Worm (Caenorhabditis elegans) whole organism, L4/young adult: ENCODE measurements around the gene tbb-1.

Experiments
- W03F9.2 ChIP-seq: fragments of 150-350 bp; optimal IDR thresholded peaks from 2 replicates; lab custom pipeline; 2014; ENCODE audit warnings: missing biosample characterization, missing genetic modification characterization
- him-1 ChIP-seq: sonication (generic microtip); optimal IDR thresholded peaks from 2 replicates; lab custom pipeline; 2016; ENCODE audit warnings: missing genotype, missing genetic modification reagents, missing genetic modification characterization, missing compliant biosample characterization

DNA sequence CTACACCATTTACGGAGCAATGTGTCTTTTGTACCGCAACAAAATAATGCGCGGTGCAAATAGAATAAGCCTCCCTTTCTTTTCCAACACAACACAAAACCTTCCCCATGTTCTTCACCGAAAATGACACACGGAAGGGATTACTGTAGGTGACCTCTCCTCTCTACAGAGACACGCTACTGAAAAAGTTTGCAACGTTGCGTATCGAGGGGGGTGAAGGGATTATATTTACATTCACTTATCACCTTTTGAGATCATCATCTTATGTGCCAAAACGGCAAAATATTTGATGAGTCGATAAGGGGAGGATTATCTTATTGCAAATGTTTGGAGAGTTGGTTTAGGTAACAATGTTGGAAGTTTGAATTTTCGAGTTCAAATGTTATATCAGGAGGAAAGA is 40.8 kb upstream of the tbb-1 start:
- no peak for TF ChIP-seq him-1 (tag; lab: Kevin White, UChicago)
- no peak for TF ChIP-seq W03F9.2 (tag; lab: Kevin White, UChicago)
